Fruit fly (Drosophila melanogaster) whole organism, wandering third instar larva: ENCODE results near the gene TbCMF46.

Experiments
- CG32264 ChIP-seq: fragments of 200-800 bp; sonication (Bioruptor generic); optimal IDR thresholded peaks from 2 replicates; lab custom pipeline; 2016; ENCODE audit warnings: missing biosample characterization, missing genetic modification characterization
- CG9705 ChIP-seq: fragments of 200-800 bp; sonication (Bioruptor generic); optimal IDR thresholded peaks from 2 replicates; lab custom pipeline; 2018; ENCODE audit warnings: missing biosample characterization, mild to moderate bottlenecking, missing genetic modification characterization
- CrebA ChIP-seq: fragments of 200-800 bp; sonication (Bioruptor generic); optimal IDR thresholded peaks from 2 replicates; lab custom pipeline; 2016; ENCODE audit warnings: missing biosample characterization, mild to moderate bottlenecking, missing genetic modification characterization, borderline replicate concordance
- Dfd ChIP-seq: fragments of >200 bp; optimal IDR thresholded peaks from 2 replicates; lab custom pipeline; 2017; ENCODE audit warnings: missing biosample characterization, missing genetic modification characterization
- Dif ChIP-seq: fragments of 200-275, 200-300 bp; sonication (Bioruptor generic); optimal IDR thresholded peaks from 2 replicates; lab custom pipeline; 2018; ENCODE audit warnings: missing biosample characterization, missing genetic modification characterization; ENCODE audit not compliant: partially characterized antibody
- HLH106 ChIP-seq: fragments of 200-800 bp; optimal IDR thresholded peaks from 3 replicates; lab custom pipeline; 2019; ENCODE audit warnings: missing biosample characterization, mild to moderate bottlenecking, missing genetic modification characterization, moderate library complexity
- Hnf4 ChIP-seq: fragments of 200-800 bp; sonication (Bioruptor generic); optimal IDR thresholded peaks from 2 replicates; lab custom pipeline; 2016; ENCODE audit warnings: missing biosample characterization, mild to moderate bottlenecking, missing genetic modification characterization
- Hr83 ChIP-seq: fragments of 200-300 bp; sonication (Bioruptor generic); optimal IDR thresholded peaks from 2 replicates; lab custom pipeline; 2016; ENCODE audit warnings: missing biosample characterization, mild to moderate bottlenecking, missing genetic modification characterization, moderate library complexity; ENCODE audit not compliant: poor library complexity, severe bottlenecking
- Jra ChIP-seq: sonication (Bioruptor generic); optimal IDR thresholded peaks from 2 replicates; lab custom pipeline; 2016; ENCODE audit warnings: missing biosample characterization, missing genetic modification characterization
- Mio ChIP-seq: sonication (Bioruptor generic); optimal IDR thresholded peaks from 2 replicates; lab custom pipeline; 2016; ENCODE audit warnings: missing biosample characterization, missing genetic modification characterization
- Myc ChIP-seq: fragments of >200 bp; optimal IDR thresholded peaks from 2 replicates; lab custom pipeline; 2017
- N ChIP-seq: fragments of >200 bp; optimal IDR thresholded peaks from 2 replicates; lab custom pipeline; 2018; ENCODE audit warnings: missing biosample characterization, missing external identifiers, missing genetic modification characterization
- OdsH ChIP-seq: fragments of 200-800 bp; sonication (Bioruptor generic); optimal IDR thresholded peaks from 2 replicates; lab custom pipeline; 2016; ENCODE audit warnings: missing biosample characterization, mild to moderate bottlenecking, missing genetic modification characterization
- Rel ChIP-seq, 2 experiments: fragments of 200-800 bp; sonication (Bioruptor generic) in 1 of 2; optimal IDR thresholded peaks; 2 replicates in 1 of 2; 3 replicates in 1 of 2; lab custom pipeline; 2016 to 2019; ENCODE audit warnings: mild to moderate bottlenecking in 2 of 2, missing biosample characterization in 2 of 2, missing genetic modification characterization in 2 of 2, moderate library complexity in 1 of 2
- Sp1 ChIP-seq: fragments of 200-800 bp; sonication (Bioruptor generic); optimal IDR thresholded peaks from 3 replicates; lab custom pipeline; 2019; ENCODE audit warnings: missing biosample characterization, mild to moderate bottlenecking, missing genetic modification characterization, moderate library complexity
- Vsx2 ChIP-seq: fragments of 200-300, 225-300 bp; sonication (Bioruptor generic); optimal IDR thresholded peaks from 2 replicates; lab custom pipeline; 2018; ENCODE audit warnings: missing biosample characterization, missing genetic modification characterization; ENCODE audit not compliant: partially characterized antibody
- br ChIP-seq: fragments of 200-800 bp; sonication (Bioruptor generic); optimal IDR thresholded peaks from 2 replicates; lab custom pipeline; 2016; ENCODE audit warnings: missing biosample characterization, missing genetic modification characterization
- brk ChIP-seq: fragments of 200-800 bp; sonication (Bioruptor generic); optimal IDR thresholded peaks from 2 replicates; lab custom pipeline; 2016; ENCODE audit warnings: missing biosample characterization, mild to moderate bottlenecking, missing genetic modification characterization
- ey ChIP-seq: fragments of 200-800 bp; sonication (Bioruptor generic); optimal IDR thresholded peaks from 2 replicates; lab custom pipeline; 2016; ENCODE audit warnings: missing biosample characterization, missing genetic modification characterization
- foxo ChIP-seq, 2 experiments: fragments of 200-800 bp; sonication (Bioruptor generic); optimal IDR thresholded peaks; 2 replicates in 1 of 2; 3 replicates in 1 of 2; lab custom pipeline; 2016 to 2017; ENCODE audit warnings: missing biosample characterization in 2 of 2, missing genetic modification characterization in 2 of 2
- fru ChIP-seq: fragments of 200-800 bp; sonication (Bioruptor generic); optimal IDR thresholded peaks from 3 replicates; lab custom pipeline; 2016; ENCODE audit warnings: missing biosample characterization, mild to moderate bottlenecking, missing genetic modification characterization
- h ChIP-seq: fragments of 200-800 bp; sonication (Bioruptor generic); optimal IDR thresholded peaks from 3 replicates; lab custom pipeline; 2016; ENCODE audit warnings: missing biosample characterization, mild to moderate bottlenecking, missing genetic modification characterization
- jim ChIP-seq: fragments of 175-275, 200-325 bp; sonication (Bioruptor generic); optimal IDR thresholded peaks from 2 replicates; lab custom pipeline; 2016; ENCODE audit warnings: missing biosample characterization, mild to moderate bottlenecking, missing genetic modification characterization
- lola ChIP-seq: fragments of >200 bp; optimal IDR thresholded peaks from 2 replicates; lab custom pipeline; 2017; ENCODE audit warnings: missing biosample characterization, missing genetic modification characterization
- pan ChIP-seq: fragments of >200 bp; optimal IDR thresholded peaks from 2 replicates; lab custom pipeline; 2017
- psq ChIP-seq: fragments of 200-800 bp; sonication (Bioruptor generic); optimal IDR thresholded peaks from 3 replicates; lab custom pipeline; 2017; ENCODE audit warnings: missing biosample characterization, mild to moderate bottlenecking, missing genetic modification characterization, moderate library complexity
- rgr ChIP-seq: fragments of 200-800 bp; sonication (Bioruptor generic); optimal IDR thresholded peaks from 3 replicates; lab custom pipeline; 2016; ENCODE audit warnings: missing biosample characterization, mild to moderate bottlenecking, missing genetic modification characterization
- sage ChIP-seq: fragments of 200-800 bp; sonication (Bioruptor generic); optimal IDR thresholded peaks from 2 replicates; lab custom pipeline; 2016; ENCODE audit warnings: missing biosample characterization, mild to moderate bottlenecking, missing genetic modification characterization
- sv ChIP-seq: fragments of 200-800 bp; sonication (Bioruptor generic); optimal IDR thresholded peaks from 3 replicates; lab custom pipeline; 2016; ENCODE audit warnings: missing biosample characterization, missing genetic modification characterization
- tai ChIP-seq: sonication (Bioruptor generic); optimal IDR thresholded peaks from 2 replicates; lab custom pipeline; 2016; ENCODE audit warnings: missing biosample characterization, missing genetic modification characterization
- usp ChIP-seq: fragments of >200 bp; optimal IDR thresholded peaks from 2 replicates; lab custom pipeline; 2017; ENCODE audit warnings: missing biosample characterization, missing genetic modification characterization

Gene TbCMF46

dm6 chr2L:9946051-9946450 is 21.4 kb upstream of the TbCMF46 start:
- TF ChIP-seq Dif (GFP tag; lab: Kevin White, UChicago) (peak; percentile 75), Hnf4 (GFP tag; lab: Kevin White, UChicago) (no peak), Hr83 (GFP tag; lab: Kevin White, UChicago) (peak; percentile 62), Vsx2 (GFP tag; lab: Kevin White, UChicago) (peak; percentile 56)
- TF ChIP-seq, all 38 proteins: peak for 3

DNA sequence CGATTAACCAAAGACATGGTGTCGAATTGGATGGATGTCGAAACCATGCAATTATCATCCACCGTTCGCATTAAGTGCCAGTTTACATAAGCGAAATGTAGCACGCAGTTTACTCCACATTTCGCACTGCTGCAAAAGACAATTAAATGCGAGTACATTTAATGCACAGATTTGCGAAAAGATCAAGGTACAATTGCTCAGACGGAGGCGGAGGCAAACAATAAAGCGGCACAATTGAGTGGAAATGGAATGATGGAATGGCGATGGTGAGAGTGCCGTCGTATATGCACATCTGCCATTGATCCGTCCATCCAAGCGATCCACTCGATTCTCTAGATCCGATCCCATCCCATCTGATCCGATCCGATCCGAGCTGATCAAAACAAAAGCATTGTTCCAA is 20.4 kb upstream of the TbCMF46 start:
- TF ChIP-seq Hnf4 (GFP tag; lab: Kevin White, UChicago) (peak; percentile 39), sage (GFP tag; lab: Kevin White, UChicago) (no peak), tai (GFP tag; lab: Kevin White, UChicago) (no peak)

DNA sequence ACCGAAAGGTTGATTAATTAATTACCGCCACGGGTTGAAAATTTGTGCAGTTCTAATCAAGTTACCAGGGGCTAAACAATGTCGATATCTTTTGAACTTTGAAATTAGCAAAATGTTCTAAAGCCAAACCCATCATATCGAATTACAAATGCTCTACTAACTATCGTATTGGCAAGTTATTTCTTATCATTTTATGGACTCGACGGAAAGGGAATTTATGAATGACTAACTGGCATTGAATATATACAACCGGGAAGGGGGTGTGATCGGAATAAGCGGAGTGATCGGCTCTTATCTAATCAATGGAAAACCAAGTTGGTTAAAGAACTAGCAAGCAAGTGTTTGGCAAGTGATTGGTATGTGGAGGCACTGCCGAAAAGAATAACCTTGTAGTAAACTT is 18.9 kb upstream of the TbCMF46 start:
- TF ChIP-seq h (GFP tag; lab: Kevin White, UChicago) (peak; percentile 67), rgr (GFP tag; lab: Kevin White, UChicago) (peak; percentile 40), Hnf4 (GFP tag; lab: Kevin White, UChicago) (peak; percentile 64), foxo (GFP tag; optimal IDR thresholded peaks at IDR 0.05; lab: Kevin White, UChicago) (peak in 1 of 2 experiments; percentile 36), CrebA (GFP tag; lab: Kevin White, UChicago) (no peak), tai (GFP tag; lab: Kevin White, UChicago) (no peak), sage (GFP tag; lab: Kevin White, UChicago) (no peak), ey (GFP tag; lab: Kevin White, UChicago) (peak; percentile 31), usp (GFP tag; lab: Kevin White, UChicago) (no peak), fru (GFP tag; lab: Kevin White, UChicago) (peak; percentile 39), pan (no peak)

DNA sequence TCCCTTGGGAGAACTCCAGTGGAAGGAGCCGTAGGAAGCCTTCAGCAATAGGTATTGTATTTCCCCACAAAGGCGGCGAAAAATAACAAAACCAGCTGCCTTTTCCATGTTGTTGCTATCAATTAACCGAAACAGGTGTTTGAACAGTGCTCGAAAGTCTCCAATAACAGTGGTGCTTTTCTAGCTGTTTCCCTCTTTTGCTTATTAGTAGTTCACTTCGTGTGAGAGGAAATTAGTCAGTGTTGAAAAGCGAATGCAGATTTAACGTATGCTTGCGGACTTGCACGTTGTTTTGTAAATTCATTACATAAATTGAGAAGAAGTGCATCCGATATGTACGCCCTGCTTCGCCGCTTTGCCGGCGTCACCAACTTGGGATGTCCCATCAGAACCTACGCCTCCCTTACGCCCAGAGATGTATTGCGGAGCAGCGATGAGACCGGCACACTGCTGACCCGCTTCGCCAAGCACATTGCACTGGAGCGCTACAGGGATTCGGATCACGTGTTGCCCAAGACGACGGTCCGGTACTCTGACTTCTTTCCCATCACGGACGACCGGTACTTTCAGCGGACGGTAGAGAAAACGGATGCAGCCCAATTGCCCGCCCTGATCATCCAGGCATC is 14.1 kb upstream of the TbCMF46 start, which contains the start of the genes Datp and CG4619:
TSS of gene Datp (minus strand) at position 160 of the 626 bp plus-strand sequence.
TSS of gene CG4619 (plus strand) at position 233 of the 626 bp plus-strand sequence.
- TF ChIP-seq HLH106 (tag; lab: Kevin White, UChicago) (peak; percentile 49), Jra (GFP tag; lab: Kevin White, UChicago) (peak; percentile 58), CG9705 (GFP tag; lab: Kevin White, UChicago) (peak; percentile 40), N (GFP tag; lab: Kevin White, UChicago) (no peak), CG32264 (GFP tag; lab: Kevin White, UChicago) (peak; percentile 20), foxo (GFP tag; optimal IDR thresholded peaks at IDR 0.05; lab: Kevin White, UChicago) (peak; percentile 2 to 69), psq (GFP tag; lab: Kevin White, UChicago) (peak; percentile 23), jim (GFP tag; lab: Kevin White, UChicago) (no peak), fru (GFP tag; lab: Kevin White, UChicago) (peak; percentile 52), brk (GFP tag; lab: Kevin White, UChicago) (no peak), rgr (GFP tag; lab: Kevin White, UChicago) (peak; percentile 78), OdsH (GFP tag; lab: Kevin White, UChicago) (peak; percentile 52), br (GFP tag; lab: Kevin White, UChicago) (peak; percentile 58), Vsx2 (GFP tag; lab: Kevin White, UChicago) (no peak), Sp1 (peak; percentile 34), Hr83 (GFP tag; lab: Kevin White, UChicago) (peak; percentile 78), Mio (GFP tag; lab: Kevin White, UChicago) (no peak), Rel (GFP tag; optimal IDR thresholded peaks at IDR 0.05; lab: Kevin White, UChicago) (no peak), Rel (tag; optimal IDR thresholded peaks at IDR 0.05; lab: Kevin White, UChicago) (peak; percentile 36), sv (peak; percentile 46), Myc (lab: Kevin White, UChicago) (peak; percentile 89), Dfd (GFP tag; lab: Kevin White, UChicago) (no peak), Hnf4 (GFP tag; lab: Kevin White, UChicago) (peak; percentile 83), h (GFP tag; lab: Kevin White, UChicago) (peak; percentile 60), lola (GFP tag; lab: Kevin White, UChicago) (no peak)
